Worm (Caenorhabditis elegans) whole organism, L1 larva: Measurements from ENCODE around the gene C27H6.8.

ENCODE experiments used
- C04F5.9 ChIP-seq: sonication (generic microtip); optimal IDR thresholded peaks from 2 replicates; lab custom pipeline; 2016; ENCODE audit warnings: missing genetic modification characterization, missing compliant biosample characterization
- C16A3.4 ChIP-seq: fragments of 150-350 bp; optimal IDR thresholded peaks from 2 replicates; lab custom pipeline; 2014; ENCODE audit warnings: missing biosample characterization, missing genetic modification characterization
- F16B12.6 ChIP-seq: fragments of 150-350 bp; optimal IDR thresholded peaks from 2 replicates; lab custom pipeline; 2014; ENCODE audit warnings: missing biosample characterization, missing genetic modification characterization
- ama-1 ChIP-seq: fragments of 150-350 bp; optimal IDR thresholded peaks from 2 replicates; lab custom pipeline; 2014
- blmp-1 ChIP-seq: fragments of 150-350 bp; optimal IDR thresholded peaks from 2 replicates; lab custom pipeline; 2014; ENCODE audit warnings: missing biosample characterization, missing genetic modification characterization
- ceh-63 ChIP-seq: fragments of 200-800 bp; sonication (Bioruptor generic); optimal IDR thresholded peaks from 2 replicates; lab custom pipeline; 2018; ENCODE audit warnings: mild to moderate bottlenecking, missing genetic modification characterization, missing compliant biosample characterization
- ceh-8 ChIP-seq: fragments of 200-800 bp; sonication (Bioruptor generic); optimal IDR thresholded peaks from 2 replicates; lab custom pipeline; 2018; ENCODE audit warnings: mild to moderate bottlenecking, missing genetic modification characterization, moderate library complexity, missing compliant biosample characterization
- ceh-82 ChIP-seq, 3 experiments: fragments of 150-350 bp in 1 of 3; sonication (generic microtip) in 2 of 3; optimal IDR thresholded peaks; 2 replicates each; lab custom pipeline; 2014 to 2017; ENCODE audit warnings: missing biosample characterization in 3 of 3, missing genetic modification characterization in 3 of 3
- efl-1 ChIP-seq, 4 experiments: fragments of 150-350 bp; optimal IDR thresholded peaks in 3 of 4; peaks in 1 of 4; 1 replicate in 1 of 4; 2 replicates in 3 of 4; lab custom pipeline; 2014; ENCODE audit warnings: missing biosample characterization in 2 of 4, missing genetic modification characterization in 2 of 4, missing genetic modification reagents in 2 of 4
- efl-3 ChIP-seq: fragments of 200-800 bp; sonication (Bioruptor generic); optimal IDR thresholded peaks from 2 replicates; lab custom pipeline; 2018; ENCODE audit warnings: mild to moderate bottlenecking, missing genetic modification characterization, missing compliant biosample characterization
- elt-2 ChIP-seq: sonication (generic microtip); optimal IDR thresholded peaks from 2 replicates; lab custom pipeline; 2016; ENCODE audit warnings: missing genetic modification characterization, mild to moderate bottlenecking, inconsistent platforms, missing compliant biosample characterization, missing genetic modification reagents
- fkh-10 ChIP-seq: sonication (generic microtip); optimal IDR thresholded peaks from 2 replicates; lab custom pipeline; 2017; ENCODE audit warnings: missing biosample characterization, missing genetic modification reagents, missing genetic modification characterization
- fkh-4 ChIP-seq: sonication (generic microtip); optimal IDR thresholded peaks from 2 replicates; lab custom pipeline; 2016; ENCODE audit warnings: missing compliant biosample characterization, missing genetic modification characterization, borderline replicate concordance
- fkh-8 ChIP-seq: sonication (generic microtip); optimal IDR thresholded peaks from 2 replicates; lab custom pipeline; 2016; ENCODE audit warnings: mild to moderate bottlenecking, missing genetic modification characterization, missing compliant biosample characterization
- grh-1 ChIP-seq: fragments of 200-800 bp; sonication (Bioruptor generic); IDR thresholded peaks from 2 replicates; pipeline ENCODE4 v1.3.6; 2022; ENCODE audit warnings: missing genetic modification reagents, missing genetic modification characterization, missing compliant biosample characterization
- hlh-4 ChIP-seq: sonication (generic microtip); optimal IDR thresholded peaks from 2 replicates; lab custom pipeline; 2016; ENCODE audit warnings: mild to moderate bottlenecking, missing genetic modification characterization, missing compliant biosample characterization
- irx-1 ChIP-seq: sonication (generic microtip); optimal IDR thresholded peaks from 2 replicates; lab custom pipeline; 2016; ENCODE audit warnings: missing genetic modification characterization, missing compliant biosample characterization
- isw-1 ChIP-seq: fragments of 200-800 bp; sonication (Bioruptor generic); IDR thresholded peaks from 2 replicates; pipeline ENCODE4 v1.3.6; 2022; ENCODE audit warnings: missing genetic modification characterization, missing compliant biosample characterization
- lin-13 ChIP-seq: fragments of 150-350 bp; optimal IDR thresholded peaks from 2 replicates; lab custom pipeline; 2014; ENCODE audit warnings: missing biosample characterization, missing genetic modification reagents, missing genetic modification characterization
- lin-15B ChIP-seq: fragments of 150-350 bp; sonication (generic microtip); optimal IDR thresholded peaks from 3 replicates; lab custom pipeline; 2014; ENCODE audit warnings: missing biosample characterization, missing genetic modification characterization
- lin-35 ChIP-seq, 2 experiments: fragments of 150-350 bp; optimal IDR thresholded peaks; 2 replicates each; lab custom pipeline; 2014; ENCODE audit warnings: missing biosample characterization in 2 of 2, missing genetic modification characterization in 2 of 2, missing genetic modification reagents in 2 of 2
- lin-39 ChIP-seq: fragments of 150-350 bp; optimal IDR thresholded peaks from 2 replicates; lab custom pipeline; 2014; ENCODE audit warnings: missing biosample characterization, missing genetic modification reagents, missing genetic modification characterization
- lir-3 ChIP-seq: sonication (generic microtip); optimal IDR thresholded peaks from 2 replicates; lab custom pipeline; 2016; ENCODE audit warnings: mild to moderate bottlenecking, missing genetic modification characterization, moderate library complexity, missing compliant biosample characterization; ENCODE audit not compliant: poor library complexity
- lsy-2 ChIP-seq, 2 experiments: fragments of 150-350 bp; optimal IDR thresholded peaks; 2 replicates each; lab custom pipeline; 2014; ENCODE audit warnings: missing biosample characterization in 2 of 2, missing genetic modification characterization in 2 of 2
- mab-9 ChIP-seq: fragments of 200-800 bp; sonication (Bioruptor generic); IDR thresholded peaks from 2 replicates; pipeline ENCODE4 v1.3.6; 2022; ENCODE audit warnings: missing genetic modification reagents, missing genetic modification characterization, missing compliant biosample characterization
- mep-1 ChIP-seq: fragments of 150-350 bp; optimal IDR thresholded peaks from 2 replicates; lab custom pipeline; 2014; ENCODE audit warnings: missing biosample characterization, missing genetic modification characterization
- nhr-20 ChIP-seq: sonication (generic microtip); optimal IDR thresholded peaks from 2 replicates; lab custom pipeline; 2016; ENCODE audit warnings: mild to moderate bottlenecking, missing genetic modification characterization, missing compliant biosample characterization
- nhr-237 ChIP-seq: fragments of 150-350 bp; optimal IDR thresholded peaks from 2 replicates; lab custom pipeline; 2014; ENCODE audit warnings: missing biosample characterization, missing genetic modification characterization
- nhr-28 ChIP-seq: fragments of 150-350 bp; optimal IDR thresholded peaks from 2 replicates; lab custom pipeline; 2014; ENCODE audit warnings: missing biosample characterization, missing genetic modification characterization
- nhr-71 ChIP-seq: sonication (generic microtip); optimal IDR thresholded peaks from 2 replicates; lab custom pipeline; 2016; ENCODE audit warnings: mild to moderate bottlenecking, missing genetic modification characterization, moderate library complexity, missing compliant biosample characterization
- nhr-76 ChIP-seq: sonication (generic microtip); optimal IDR thresholded peaks from 2 replicates; lab custom pipeline; 2017; ENCODE audit warnings: missing biosample characterization, missing genetic modification characterization
- nhr-77 ChIP-seq: fragments of 150-350 bp; optimal IDR thresholded peaks from 2 replicates; lab custom pipeline; 2014; ENCODE audit warnings: missing biosample characterization, missing genetic modification characterization
- nhr-84 ChIP-seq: sonication (generic microtip); optimal IDR thresholded peaks from 2 replicates; lab custom pipeline; 2017; ENCODE audit warnings: missing biosample characterization, missing genetic modification characterization
- nhr-85 ChIP-seq: sonication (generic microtip); peaks from one replicate; lab custom pipeline; 2016; ENCODE audit warnings: missing genetic modification characterization, inconsistent platforms, missing compliant biosample characterization
- nhr-90 ChIP-seq: sonication (generic microtip); optimal IDR thresholded peaks from 2 replicates; lab custom pipeline; 2016; ENCODE audit warnings: mild to moderate bottlenecking, missing genetic modification characterization, missing compliant biosample characterization; ENCODE audit not compliant: poor library complexity
- pag-3 ChIP-seq: sonication (generic microtip); optimal IDR thresholded peaks from 2 replicates; lab custom pipeline; 2017; ENCODE audit warnings: missing genetic modification characterization, mild to moderate bottlenecking, missing compliant biosample characterization, antibody characterized with exemption, borderline replicate concordance; ENCODE audit not compliant: insufficient read depth
- pqm-1 ChIP-seq: sonication (generic microtip); optimal IDR thresholded peaks from 3 replicates; lab custom pipeline; 2017; ENCODE audit warnings: missing biosample characterization, missing genetic modification characterization
- rnt-1 ChIP-seq: sonication (generic microtip); optimal IDR thresholded peaks from 2 replicates; lab custom pipeline; 2016; ENCODE audit warnings: mild to moderate bottlenecking, missing genetic modification characterization, moderate library complexity, missing compliant biosample characterization
- snu-23 ChIP-seq: sonication (generic microtip); optimal IDR thresholded peaks from 2 replicates; lab custom pipeline; 2016; ENCODE audit warnings: missing genetic modification characterization, missing compliant biosample characterization
- sox-4 ChIP-seq: sonication (generic microtip); optimal IDR thresholded peaks from 2 replicates; lab custom pipeline; 2016; ENCODE audit warnings: missing genetic modification characterization, missing compliant biosample characterization
- sptf-1 ChIP-seq: fragments of 150-350 bp; optimal IDR thresholded peaks from 2 replicates; lab custom pipeline; 2014; ENCODE audit warnings: missing biosample characterization, missing genetic modification characterization
- swsn-7 ChIP-seq: sonication (generic microtip); optimal IDR thresholded peaks from 2 replicates; lab custom pipeline; 2016; ENCODE audit warnings: missing genetic modification characterization, missing compliant biosample characterization
- tbx-2 ChIP-seq: sonication (generic microtip); optimal IDR thresholded peaks from 2 replicates; lab custom pipeline; 2016; ENCODE audit warnings: missing genetic modification characterization, missing compliant biosample characterization
- unc-30 ChIP-seq: sonication (generic microtip); optimal IDR thresholded peaks from 2 replicates; lab custom pipeline; 2017; ENCODE audit warnings: missing biosample characterization, missing genetic modification characterization
- unc-62 ChIP-seq: fragments of 150-350 bp; optimal IDR thresholded peaks from 2 replicates; lab custom pipeline; 2014; ENCODE audit warnings: missing biosample characterization, missing genetic modification reagents, missing genetic modification characterization
- xbp-1 ChIP-seq: sonication (generic microtip); optimal IDR thresholded peaks from 2 replicates; lab custom pipeline; 2016; ENCODE audit warnings: missing genetic modification characterization, missing compliant biosample characterization
- zip-4 ChIP-seq: fragments of 200-800 bp; sonication (Bioruptor generic); optimal IDR thresholded peaks from 2 replicates; lab custom pipeline; 2018; ENCODE audit warnings: mild to moderate bottlenecking, missing genetic modification characterization, moderate library complexity, missing compliant biosample characterization
- ztf-4 ChIP-seq: fragments of 150-350 bp; optimal IDR thresholded peaks from 2 replicates; lab custom pipeline; 2014; ENCODE audit warnings: missing biosample characterization, missing genetic modification characterization

C27H6.8 gene

ce11 chrV:9987688-9988087 is at the start of gene C27H6.8:
Gene C27H6.8, minus strand, starts transcription at chrV:9987788.
- TF ChIP-seq isw-1 (GFP tag; lab: Robert Waterston, UW) (no peak), efl-1 (optimal IDR thresholded peaks at IDR 0.05; lab: Kevin White, UChicago) (no peak), efl-1 (GFP tag; optimal IDR thresholded peaks at IDR 0.05 in 1 of 2; lab: Kevin White, UChicago) (peak in 1 of 2 experiments; percentile 15)

DNA sequence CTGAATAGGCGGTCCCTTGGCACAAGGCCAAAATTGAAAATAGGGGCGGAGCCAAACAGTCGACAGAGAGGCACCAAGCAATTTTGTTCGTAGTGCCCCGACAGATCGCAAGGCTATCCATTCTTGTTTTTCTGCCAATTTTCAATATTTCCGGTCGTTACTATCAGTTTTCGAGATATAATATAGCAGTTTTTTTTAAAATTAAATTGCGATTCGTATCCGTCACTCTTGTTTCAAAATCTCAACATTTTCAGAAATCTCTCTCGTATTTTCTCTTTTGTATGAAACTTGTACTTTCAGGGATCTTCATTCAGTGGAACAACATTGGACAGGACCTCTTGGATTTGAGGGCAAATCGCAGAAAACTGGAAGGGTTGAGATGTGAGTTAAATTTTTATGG is 49.5 kb upstream of the C27H6.8 start, which contains the start of gene F57A8.1:
F57A8.1 (plus strand) TSS at position 301 of the 400 bp plus-strand sequence.
- TF ChIP-seq sox-4 (no peak), efl-3 (GFP tag; lab: Kevin White, UChicago) (no peak), snu-23 (GFP tag; lab: Kevin White, UChicago) (no peak), sptf-1 (tag; lab: Kevin White, UChicago) (no peak), nhr-85 (no peak), unc-30 (tag; lab: Kevin White, UChicago) (no peak), mep-1 (tag; lab: Kevin White, UChicago) (no peak), irx-1 (tag; lab: Kevin White, UChicago) (no peak), lin-13 (GFP tag; lab: Kevin White, UChicago) (no peak), ztf-4 (tag; lab: Kevin White, UChicago) (no peak), nhr-237 (tag; lab: Kevin White, UChicago) (no peak), pqm-1 (no peak), zip-4 (GFP tag; lab: Kevin White, UChicago) (no peak), grh-1 (GFP tag; lab: Robert Waterston, UW) (no peak), fkh-10 (no peak), ceh-8 (no peak), ama-1 (lab: Kevin White, UChicago) (no peak), nhr-77 (tag; lab: Kevin White, UChicago) (no peak), blmp-1 (tag; lab: Kevin White, UChicago) (no peak)

ce11 chrV:10036275-10036674 is 48.7 kb upstream of the C27H6.8 start, which contains the start of gene T06E8.2:
Gene T06E8.2, minus strand, starts transcription at chrV:10036413.
- TF ChIP-seq lin-13 (GFP tag; lab: Kevin White, UChicago), result peak; percentile 13
- peak; percentile 86 for TF ChIP-seq pag-3
- TF ChIP-seq F16B12.6 (tag; lab: Kevin White, UChicago), result no peak
- no peak for TF ChIP-seq lin-15B (tag; lab: Kevin White, UChicago)
- no peak for TF ChIP-seq C16A3.4 (tag; lab: Kevin White, UChicago)
- no peak for TF ChIP-seq efl-3 (GFP tag; lab: Kevin White, UChicago)
- TF ChIP-seq nhr-28, result no peak
- TF ChIP-seq elt-2 (tag; lab: Kevin White, UChicago), result no peak
- peak; percentile 72 for TF ChIP-seq snu-23 (GFP tag; lab: Kevin White, UChicago)
- TF ChIP-seq tbx-2 (tag; lab: Kevin White, UChicago), result peak; percentile 52
- TF ChIP-seq nhr-20 (tag; lab: Kevin White, UChicago), result peak; percentile 79
- no peak for TF ChIP-seq mab-9
- peak; percentile 35 for TF ChIP-seq xbp-1 (tag; lab: Kevin White, UChicago)
- TF ChIP-seq lin-39 (tag; lab: Kevin White, UChicago), result no peak
- TF ChIP-seq blmp-1 (tag; lab: Kevin White, UChicago), result peak; percentile 24
- TF ChIP-seq ceh-8, result no peak
- no peak for TF ChIP-seq ceh-63 (GFP tag; lab: Kevin White, UChicago)
- TF ChIP-seq fkh-8 (tag; lab: Kevin White, UChicago), result no peak
- peak; percentile 61 for TF ChIP-seq mep-1 (tag; lab: Kevin White, UChicago)
- peak; percentile 34 to 43 for TF ChIP-seq lsy-2 (tag; optimal IDR thresholded peaks at IDR 0.05; lab: Kevin White, UChicago)
- TF ChIP-seq ceh-82 (tag; optimal IDR thresholded peaks at IDR 0.05; lab: Kevin White, UChicago), result peak in 2 of 3 experiments; percentile 16 to 34
- TF ChIP-seq C04F5.9 (tag; lab: Kevin White, UChicago), result no peak
- TF ChIP-seq sptf-1 (tag; lab: Kevin White, UChicago), result no peak
- TF ChIP-seq nhr-90 (tag; lab: Kevin White, UChicago), result peak; percentile 18
- no peak for TF ChIP-seq hlh-4 (tag; lab: Kevin White, UChicago)
- TF ChIP-seq efl-1 (optimal IDR thresholded peaks at IDR 0.05; lab: Kevin White, UChicago), result peak; percentile 40 to 44
- peak; percentile 15 to 74 for TF ChIP-seq efl-1 (GFP tag; optimal IDR thresholded peaks at IDR 0.05 in 1 of 2; lab: Kevin White, UChicago)
- TF ChIP-seq swsn-7 (tag; lab: Kevin White, UChicago), result peak; percentile 58
- peak; percentile 80 for TF ChIP-seq nhr-71 (tag; lab: Kevin White, UChicago)
- no peak for TF ChIP-seq nhr-76 (tag; lab: Kevin White, UChicago)
- TF ChIP-seq nhr-84 (tag; lab: Kevin White, UChicago), result no peak
- no peak for TF ChIP-seq lir-3 (tag; lab: Kevin White, UChicago)
- peak; percentile 32 to 40 for TF ChIP-seq lin-35 (GFP tag; optimal IDR thresholded peaks at IDR 0.05; lab: Kevin White, UChicago)
- TF ChIP-seq rnt-1, result peak; percentile 52
- no peak for TF ChIP-seq unc-62 (GFP tag; lab: Kevin White, UChicago)
- no peak for TF ChIP-seq ztf-4 (tag; lab: Kevin White, UChicago)
- peak; percentile 37 for TF ChIP-seq fkh-4 (tag; lab: Kevin White, UChicago)
